Fruit fly (Drosophila melanogaster) S2 (cell line): ENCODE data around the gene Nrg.

Experiments
- CG8478 ChIP-seq: fragments of >200 bp; optimal IDR thresholded peaks from 2 replicates; lab custom pipeline; 2018
- CTCF ChIP-seq, 2 experiments: fragments of >200 bp; optimal IDR thresholded peaks; 2 replicates each; lab custom pipeline; 2018

DNA sequence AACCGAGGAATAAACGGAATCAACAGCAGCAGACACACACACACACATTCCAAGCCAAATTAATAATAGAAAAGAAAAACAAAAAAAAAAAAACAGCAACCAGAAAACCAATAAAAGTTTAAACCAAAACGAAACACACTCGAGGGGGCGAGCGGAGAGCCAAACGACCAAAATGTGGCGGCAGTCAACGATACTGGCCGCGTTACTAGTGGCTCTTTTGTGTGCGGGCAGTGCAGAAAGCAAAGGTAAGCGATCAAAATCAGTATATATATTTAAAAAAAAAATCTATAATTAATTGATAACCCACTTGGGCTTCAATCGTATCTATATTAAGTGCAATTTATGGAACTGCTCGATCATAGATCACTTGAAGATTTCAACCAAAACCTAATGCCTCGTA is 14.6 kb downstream of the Nrg start:
- TF ChIP-seq CG8478 (lab: Kevin White, UChicago) (no peak), CTCF (optimal IDR thresholded peaks at IDR 0.05; lab: Kevin White, UChicago) (no peak)
